Worm (Caenorhabditis elegans) whole organism, L1 larva: ENCODE results near the gene ZC412.5.

ENCODE experiments used
- alr-1 ChIP-seq: fragments of 200-800 bp; sonication (Bioruptor generic); optimal IDR thresholded peaks from 2 replicates; lab custom pipeline; 2018; ENCODE audit warnings: borderline replicate concordance, mild to moderate bottlenecking, missing genetic modification characterization, missing compliant biosample characterization
- ama-1 ChIP-seq: fragments of 150-350 bp; optimal IDR thresholded peaks from 2 replicates; lab custom pipeline; 2014
- ceh-8 ChIP-seq: fragments of 200-800 bp; sonication (Bioruptor generic); optimal IDR thresholded peaks from 2 replicates; lab custom pipeline; 2018; ENCODE audit warnings: mild to moderate bottlenecking, missing genetic modification characterization, moderate library complexity, missing compliant biosample characterization
- ceh-88 ChIP-seq: fragments of 200-800 bp; sonication (Bioruptor generic); IDR thresholded peaks from 2 replicates; pipeline ENCODE4 v1.3.6; 2022; ENCODE audit warnings: missing genetic modification characterization, missing compliant biosample characterization
- jun-1 ChIP-seq: fragments of 150-350 bp; optimal IDR thresholded peaks from 2 replicates; lab custom pipeline; 2014; ENCODE audit warnings: missing biosample characterization, missing genetic modification reagents, missing genetic modification characterization
- mdl-1 ChIP-seq, 2 experiments: fragments of 150-350 bp; optimal IDR thresholded peaks; 2 replicates each; lab custom pipeline; 2014 to 2017; ENCODE audit warnings: missing biosample characterization in 2 of 2, missing genetic modification characterization in 2 of 2, inconsistent platforms in 1 of 2
- nhr-237 ChIP-seq: fragments of 150-350 bp; optimal IDR thresholded peaks from 2 replicates; lab custom pipeline; 2014; ENCODE audit warnings: missing biosample characterization, missing genetic modification characterization
- nhr-77 ChIP-seq: fragments of 150-350 bp; optimal IDR thresholded peaks from 2 replicates; lab custom pipeline; 2014; ENCODE audit warnings: missing biosample characterization, missing genetic modification characterization
- nhr-90 ChIP-seq: sonication (generic microtip); optimal IDR thresholded peaks from 2 replicates; lab custom pipeline; 2016; ENCODE audit warnings: mild to moderate bottlenecking, missing genetic modification characterization, missing compliant biosample characterization; ENCODE audit not compliant: poor library complexity
- sptf-1 ChIP-seq: fragments of 150-350 bp; optimal IDR thresholded peaks from 2 replicates; lab custom pipeline; 2014; ENCODE audit warnings: missing biosample characterization, missing genetic modification characterization
- unc-30 ChIP-seq: sonication (generic microtip); optimal IDR thresholded peaks from 2 replicates; lab custom pipeline; 2017; ENCODE audit warnings: missing biosample characterization, missing genetic modification characterization
- unc-86 ChIP-seq: sonication (generic microtip); optimal IDR thresholded peaks from 2 replicates; lab custom pipeline; 2016; ENCODE audit warnings: missing genetic modification characterization, missing compliant biosample characterization
- xbp-1 ChIP-seq: sonication (generic microtip); optimal IDR thresholded peaks from 2 replicates; lab custom pipeline; 2016; ENCODE audit warnings: missing genetic modification characterization, missing compliant biosample characterization

- TF ChIP-seq nhr-77 (no peak), ceh-8 (GFP tag; lab: Kevin White, UChicago) (no peak), jun-1 (no peak), ceh-88 (GFP tag; lab: Robert Waterston, UW) (no peak), ama-1 (lab: Kevin White, UChicago) (no peak), mdl-1 (tag; optimal IDR thresholded peaks at IDR 0.05; lab: Kevin White, UChicago) (no peak), unc-86 (tag; lab: Kevin White, UChicago) (no peak), sptf-1 (no peak), nhr-90 (tag; lab: Kevin White, UChicago) (no peak), xbp-1 (tag; lab: Kevin White, UChicago) (no peak), nhr-237 (tag; lab: Kevin White, UChicago) (no peak), unc-30 (tag; lab: Kevin White, UChicago) (no peak), alr-1 (tag; lab: Kevin White, UChicago) (no peak)
Observed at ce11 chrV:14871365-14871764, 3.9 kb downstream of the ZC412.5 start, which contains the start of gene ZC412.3.
